Worm (Caenorhabditis elegans) whole organism, L4 larva: ENCODE data around the gene F52E10.4.

ENCODE experiments used
- D1046.2 ChIP-seq: fragments of 200-800 bp; sonication (Bioruptor generic); IDR thresholded peaks from 2 replicates; pipeline ENCODE4 v1.3.6; 2022; ENCODE audit warnings: missing genetic modification characterization, missing compliant biosample characterization
- F10B5.3 ChIP-seq: sonication (generic microtip); optimal IDR thresholded peaks from 2 replicates; lab custom pipeline; 2016; ENCODE audit warnings: mild to moderate bottlenecking, missing genetic modification characterization, missing compliant biosample characterization
- F44E2.7 ChIP-seq: fragments of 200-800 bp; sonication (Bioruptor generic); IDR thresholded peaks from 2 replicates; pipeline ENCODE4 v2.1.2; 2022; ENCODE audit warnings: missing genetic modification characterization, missing compliant biosample characterization
- R02D3.7 ChIP-seq: fragments of 150-350 bp; sonication (generic microtip); optimal IDR thresholded peaks from 3 replicates; lab custom pipeline; 2014; ENCODE audit warnings: missing biosample characterization, missing genetic modification characterization
- Y105C5A.15 ChIP-seq: fragments of 200-800 bp; sonication (Bioruptor generic); IDR thresholded peaks from 2 replicates; pipeline ENCODE4 v1.3.6; 2022; ENCODE audit warnings: missing genetic modification characterization, missing compliant biosample characterization
- ZK546.5 ChIP-seq, 2 experiments: sonication (generic microtip); optimal IDR thresholded peaks; 2 replicates each; lab custom pipeline; 2017; ENCODE audit warnings: missing biosample characterization in 2 of 2, missing genetic modification characterization in 2 of 2
- arid-1 ChIP-seq: fragments of 200-800 bp; sonication (Bioruptor generic); conservative IDR thresholded peaks from 2 replicates; pipeline ENCODE4 v1.3.6; 2022; ENCODE audit warnings: missing genetic modification reagents, missing genetic modification characterization, missing compliant biosample characterization
- ceh-32 ChIP-seq: sonication (generic microtip); optimal IDR thresholded peaks from 2 replicates; lab custom pipeline; 2016; ENCODE audit warnings: mild to moderate bottlenecking, missing genetic modification characterization, missing compliant biosample characterization; ENCODE audit not compliant: poor library complexity
- ceh-62 ChIP-seq: sonication (generic microtip); optimal IDR thresholded peaks from 2 replicates; lab custom pipeline; 2017; ENCODE audit warnings: missing biosample characterization, missing genetic modification characterization
- ceh-82 ChIP-seq: sonication (generic microtip); optimal IDR thresholded peaks from 2 replicates; lab custom pipeline; 2017; ENCODE audit warnings: missing biosample characterization, missing genetic modification characterization
- ces-1 ChIP-seq: fragments of 150-350 bp; sonication (generic microtip); optimal IDR thresholded peaks from 4 replicates; lab custom pipeline; 2014; ENCODE audit warnings: missing biosample characterization, missing genetic modification reagents, missing genetic modification characterization
- cey-2 ChIP-seq: sonication (generic microtip); optimal IDR thresholded peaks from 3 replicates; lab custom pipeline; 2017; ENCODE audit warnings: missing genetic modification characterization, mild to moderate bottlenecking, missing compliant biosample characterization, antibody characterized with exemption, borderline replicate concordance; ENCODE audit not compliant: insufficient read depth
- ctbp-1 ChIP-seq: fragments of 200-800 bp; sonication (Bioruptor generic); IDR thresholded peaks from 2 replicates; pipeline ENCODE4 v1.3.6; 2022; ENCODE audit warnings: missing genetic modification reagents, missing genetic modification characterization, missing compliant biosample characterization
- dmd-6 ChIP-seq: fragments of 200-800 bp; sonication (Bioruptor generic); IDR thresholded peaks from 2 replicates; pipeline ENCODE4 v1.3.6; 2022; ENCODE audit warnings: missing genetic modification reagents, missing genetic modification characterization, missing compliant biosample characterization
- dmd-9 ChIP-seq: fragments of 200-800 bp; sonication (Bioruptor generic); IDR thresholded peaks from 2 replicates; pipeline ENCODE4 v1.3.6; 2022; ENCODE audit warnings: missing genetic modification reagents, missing genetic modification characterization, missing compliant biosample characterization
- dpl-1 ChIP-seq: fragments of 150-350 bp; optimal IDR thresholded peaks from 2 replicates; lab custom pipeline; 2014; ENCODE audit warnings: missing biosample characterization, missing genetic modification reagents, missing genetic modification characterization
- dve-1 ChIP-seq: sonication (generic microtip); optimal IDR thresholded peaks from 2 replicates; lab custom pipeline; 2017; ENCODE audit warnings: antibody characterized with exemption, mild to moderate bottlenecking, missing genetic modification characterization, missing compliant biosample characterization; ENCODE audit not compliant: insufficient read depth
- egl-27 ChIP-seq: sonication (generic microtip); optimal IDR thresholded peaks from 3 replicates; lab custom pipeline; 2017; ENCODE audit warnings: missing biosample characterization, missing genetic modification reagents, missing genetic modification characterization
- fkh-10 ChIP-seq: fragments of 150-350 bp; optimal IDR thresholded peaks from 2 replicates; lab custom pipeline; 2014; ENCODE audit warnings: missing biosample characterization, missing genetic modification reagents, missing genetic modification characterization
- gei-8 ChIP-seq: fragments of 200-800 bp; sonication (Bioruptor generic); optimal IDR thresholded peaks from 2 replicates; lab custom pipeline; 2018; ENCODE audit warnings: mild to moderate bottlenecking, missing genetic modification characterization, missing compliant biosample characterization
- hif-1 ChIP-seq, 2 experiments: sonication (generic microtip); optimal IDR thresholded peaks; 2 replicates each; lab custom pipeline; 2016 to 2017; ENCODE audit warnings: missing compliant biosample characterization in 2 of 2, missing genetic modification characterization in 2 of 2, missing genetic modification reagents in 2 of 2, missing genotype in 2 of 2, mild to moderate bottlenecking in 1 of 2
- hmg-1.1 ChIP-seq: fragments of 200-800 bp; sonication (Bioruptor generic); IDR thresholded peaks from 2 replicates; pipeline ENCODE4 v1.3.6; 2022; ENCODE audit warnings: missing genetic modification reagents, missing genetic modification characterization, missing compliant biosample characterization
- lim-7 ChIP-seq: fragments of 200-800 bp; sonication (Bioruptor generic); IDR thresholded peaks from 2 replicates; pipeline ENCODE4 v1.3.6; 2022; ENCODE audit warnings: missing genetic modification characterization, missing compliant biosample characterization
- lin-39 ChIP-seq: fragments of 150-350 bp; optimal IDR thresholded peaks from 2 replicates; lab custom pipeline; 2014; ENCODE audit warnings: missing biosample characterization, missing genetic modification reagents, missing genetic modification characterization
- madf-9 ChIP-seq: fragments of 200-800 bp; sonication (Bioruptor generic); conservative IDR thresholded peaks from 2 replicates; pipeline ENCODE4 v1.3.6; 2022; ENCODE audit warnings: missing genetic modification reagents, missing genetic modification characterization, missing compliant biosample characterization
- mdl-1 ChIP-seq, 2 experiments: fragments of 150-350 bp in 1 of 2; sonication (generic microtip) in 1 of 2; optimal IDR thresholded peaks; 2 replicates each; lab custom pipeline; 2014 to 2017; ENCODE audit warnings: missing biosample characterization in 2 of 2, missing genetic modification characterization in 2 of 2
- mep-1 ChIP-seq: fragments of 150-350 bp; sonication (generic microtip); optimal IDR thresholded peaks from 3 replicates; lab custom pipeline; 2014; ENCODE audit warnings: missing biosample characterization, missing genetic modification characterization
- mxl-2 ChIP-seq: fragments of 200-800 bp; sonication (Bioruptor generic); conservative IDR thresholded peaks from 2 replicates; pipeline ENCODE4 v1.3.6; 2022; ENCODE audit warnings: missing genetic modification reagents, missing genetic modification characterization, missing compliant biosample characterization
- mxl-3 ChIP-seq: fragments of 200-800 bp; sonication (Bioruptor generic); optimal IDR thresholded peaks from 2 replicates; lab custom pipeline; 2018; ENCODE audit warnings: mild to moderate bottlenecking, missing genetic modification characterization, missing compliant biosample characterization
- nhr-102 ChIP-seq: sonication (generic microtip); optimal IDR thresholded peaks from 2 replicates; lab custom pipeline; 2016; ENCODE audit warnings: mild to moderate bottlenecking, missing genetic modification characterization, moderate library complexity, missing compliant biosample characterization
- nhr-28 ChIP-seq: fragments of 150-350 bp; optimal IDR thresholded peaks from 2 replicates; lab custom pipeline; 2014; ENCODE audit warnings: missing biosample characterization, missing genetic modification characterization
- nhr-77 ChIP-seq: fragments of 150-350 bp; optimal IDR thresholded peaks from 2 replicates; lab custom pipeline; 2014; ENCODE audit warnings: missing biosample characterization, missing genetic modification characterization
- rbr-2 ChIP-seq: sonication (generic microtip); optimal IDR thresholded peaks from 2 replicates; lab custom pipeline; 2016; ENCODE audit warnings: missing genotype, missing genetic modification characterization, missing compliant biosample characterization
- saeg-2 ChIP-seq: fragments of 200-800 bp; sonication (Bioruptor generic); IDR thresholded peaks from 2 replicates; pipeline ENCODE4 v1.3.6; 2022; ENCODE audit warnings: missing genetic modification reagents, missing genetic modification characterization, missing compliant biosample characterization
- sdz-12 ChIP-seq: fragments of 200-800 bp; sonication (Bioruptor generic); optimal IDR thresholded peaks from 2 replicates; lab custom pipeline; 2018; ENCODE audit warnings: mild to moderate bottlenecking, missing genetic modification characterization, missing compliant biosample characterization
- set-16 ChIP-seq: fragments of 200-800 bp; sonication (Bioruptor generic); IDR thresholded peaks from 2 replicates; pipeline ENCODE4 v1.3.6; 2022; ENCODE audit warnings: missing genetic modification reagents, missing genetic modification characterization, missing compliant biosample characterization
- snpc-1.2 ChIP-seq: fragments of 200-800 bp; sonication (Bioruptor generic); IDR thresholded peaks from 2 replicates; pipeline ENCODE4 v1.3.6; 2022; ENCODE audit warnings: missing genetic modification reagents, missing genetic modification characterization, missing compliant biosample characterization
- snpc-4 ChIP-seq: fragments of 150-350 bp; optimal IDR thresholded peaks from 2 replicates; lab custom pipeline; 2014; ENCODE audit warnings: missing biosample characterization, missing genetic modification characterization
- spr-1 ChIP-seq: sonication (generic microtip); optimal IDR thresholded peaks from 2 replicates; lab custom pipeline; 2016; ENCODE audit warnings: mild to moderate bottlenecking, missing genetic modification characterization, missing compliant biosample characterization
- unc-130 ChIP-seq: sonication (generic microtip); optimal IDR thresholded peaks from 2 replicates; lab custom pipeline; 2016; ENCODE audit warnings: missing genetic modification reagents, missing genetic modification characterization, missing compliant biosample characterization
- unc-62 ChIP-seq, 3 experiments: fragments of 150-350 bp in 1 of 3; sonication (generic microtip); optimal IDR thresholded peaks in 2 of 3; peaks in 1 of 3; 1 replicate in 1 of 3; 2 replicates in 2 of 3; lab custom pipeline; 2014 to 2017; ENCODE audit warnings: missing biosample characterization in 3 of 3, missing genetic modification characterization in 3 of 3, missing genetic modification reagents in 3 of 3, missing genotype in 1 of 3
- zip-2 ChIP-seq: fragments of 150-350 bp; optimal IDR thresholded peaks from 2 replicates; lab custom pipeline; 2014; ENCODE audit warnings: missing biosample characterization, missing genetic modification characterization

The F52E10.4 gene

ce11 chrX:16269969-16270368 is 22.9 kb downstream of the F52E10.4 start, which contains the start of gene ifa-3:
ifa-3 (minus strand) TSS chrX:16270069.
- TF ChIP-seq ceh-82 (no peak), egl-27 (no peak)

ce11 chrX:16265636-16266384 is 27.0 kb downstream of the F52E10.4 start, which contains the start of gene mua-6:
mua-6 (minus strand) TSS chrX:16265686.
- TF ChIP-seq nhr-28 (tag; lab: Kevin White, UChicago), result no peak
- no peak for TF ChIP-seq unc-130 (GFP tag; lab: Kevin White, UChicago)
- 0 out of 2 replicates have a peak, but pooled peaks have one; percentile 8 for TF ChIP-seq dmd-6
- TF ChIP-seq mep-1 (tag; lab: Kevin White, UChicago), result no peak
- TF ChIP-seq madf-9 (GFP tag; lab: Robert Waterston, UW), result no peak
- TF ChIP-seq unc-62 (GFP tag; optimal IDR thresholded peaks at IDR 0.05 in 1 of 2; lab: Kevin White, UChicago), result peak in 1 of 2 experiments; percentile 12
- no peak for TF ChIP-seq unc-62 (tag; optimal IDR thresholded peaks at IDR 0.05; lab: Kevin White, UChicago)
- TF ChIP-seq egl-27, result no peak
- no peak for TF ChIP-seq Y105C5A.15
- TF ChIP-seq F10B5.3 (tag; lab: Kevin White, UChicago), result no peak
- no peak for TF ChIP-seq mdl-1 (tag; optimal IDR thresholded peaks at IDR 0.05; lab: Kevin White, UChicago)
- TF ChIP-seq hif-1 (tag; optimal IDR thresholded peaks at IDR 0.05; lab: Kevin White, UChicago), result no peak
- TF ChIP-seq dpl-1 (GFP tag; lab: Kevin White, UChicago), result no peak
- TF ChIP-seq snpc-4 (tag; lab: Kevin White, UChicago), result no peak
- TF ChIP-seq D1046.2 (GFP tag; lab: Robert Waterston, UW), result no peak
- no peak for TF ChIP-seq ceh-82
- TF ChIP-seq gei-8 (GFP tag; lab: Kevin White, UChicago), result no peak
- no peak for TF ChIP-seq nhr-77 (tag; lab: Kevin White, UChicago)
- no peak for TF ChIP-seq rbr-2
- TF ChIP-seq ces-1 (GFP tag; lab: Kevin White, UChicago), result no peak
- 0 out of 2 replicates have a peak, but pooled peaks have one; percentile 6 for TF ChIP-seq set-16 (GFP tag; lab: Robert Waterston, UW)
- TF ChIP-seq R02D3.7 (tag; lab: Kevin White, UChicago), result no peak
- TF ChIP-seq ceh-62 (tag; lab: Kevin White, UChicago), result no peak
- TF ChIP-seq hmg-1.1, result no peak
- no peak for TF ChIP-seq snpc-1.2
- TF ChIP-seq lim-7, result no peak
- TF ChIP-seq F44E2.7 (GFP tag; lab: Robert Waterston, UW), result no peak
- TF ChIP-seq ceh-32 (tag; lab: Kevin White, UChicago), result no peak
- peak; percentile 40 for TF ChIP-seq mxl-3
- TF ChIP-seq mxl-2, result no peak

- TF ChIP-seq F44E2.7 (GFP tag; lab: Robert Waterston, UW) (no peak), nhr-28 (tag; lab: Kevin White, UChicago) (peak; percentile 30), unc-62 (GFP tag; optimal IDR thresholded peaks at IDR 0.05 in 1 of 2; lab: Kevin White, UChicago) (peak in 1 of 2 experiments; percentile 98), unc-62 (tag; optimal IDR thresholded peaks at IDR 0.05; lab: Kevin White, UChicago) (no peak), dmd-9 (no peak), dpl-1 (GFP tag; lab: Kevin White, UChicago) (no peak), mxl-3 (peak; percentile 2), ZK546.5 (tag; optimal IDR thresholded peaks at IDR 0.05; lab: Kevin White, UChicago) (no peak)
These were observed 29.5 kb downstream of the F52E10.4 start for ce11 chrX:16263287-16263686.

- TF ChIP-seq dpl-1 (GFP tag; lab: Kevin White, UChicago) (no peak), mxl-3 (no peak), D1046.2 (GFP tag; lab: Robert Waterston, UW) (no peak), dve-1 (peak; percentile 40), arid-1 (GFP tag; lab: Robert Waterston, UW) (no peak), lin-39 (tag; lab: Kevin White, UChicago) (no peak), ctbp-1 (GFP tag; lab: Robert Waterston, UW) (no peak), sdz-12 (GFP tag; lab: Kevin White, UChicago) (no peak), zip-2 (tag; lab: Kevin White, UChicago) (no peak), spr-1 (no peak), ceh-32 (tag; lab: Kevin White, UChicago) (no peak), unc-62 (GFP tag; optimal IDR thresholded peaks at IDR 0.05 in 1 of 2; lab: Kevin White, UChicago) (peak in 1 of 2 experiments; percentile 6), unc-62 (tag; optimal IDR thresholded peaks at IDR 0.05; lab: Kevin White, UChicago) (no peak), saeg-2 (GFP tag; lab: Robert Waterston, UW) (no peak), fkh-10 (GFP tag; lab: Kevin White, UChicago) (no peak), nhr-102 (tag; lab: Kevin White, UChicago) (no peak), cey-2 (tag; lab: Kevin White, UChicago) (no peak), mxl-2 (no peak)
These were observed 30.8 kb downstream of the F52E10.4 start, which contains the start of gene sgk-1 for ce11 chrX:16261993-16262392. sgk-1 (minus strand) TSS chrX:16262122.
